Worm (Caenorhabditis elegans): Measurements from ENCODE around the gene F58H1.8.
A peak's percentile ranks its signal among the peaks of the same experiment; 100 is the strongest.

Gene F58H1.8

DNA sequence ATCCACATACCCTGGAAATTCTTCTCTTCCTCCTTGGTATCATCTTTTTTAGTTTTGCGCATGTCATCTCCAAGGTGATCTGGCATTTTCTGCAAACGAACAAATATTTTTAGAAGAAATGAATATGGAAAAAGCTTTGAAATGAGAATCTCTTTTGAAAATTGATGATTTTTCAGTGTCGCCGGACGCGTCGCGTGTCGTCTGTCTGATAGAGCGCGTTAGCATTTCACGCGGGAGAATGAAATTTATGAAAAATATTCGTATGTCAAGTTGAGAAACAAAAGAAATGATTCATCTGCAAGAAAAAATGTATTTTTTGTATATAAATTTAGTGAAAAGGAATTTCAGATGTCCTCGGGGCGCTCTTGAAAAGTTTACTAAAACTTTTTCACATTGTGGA lies 47.4 kb downstream of the F58H1.8 start, which contains the start of gene rpt-1:
TSS of gene rpt-1 (minus strand) at position 89 of the 400 bp plus-strand sequence.
- 0 out of 2 replicates have a peak, but pooled peaks have one; percentile 10 for TF ChIP-seq D2030.7 (GFP tag; IDR thresholded peaks at IDR 0.05)
- no peak for TF ChIP-seq nfya-2 (GFP tag; IDR thresholded peaks at IDR 0.05)
- TF ChIP-seq ceh-27 (GFP tag; optimal IDR thresholded peaks at IDR 0.05), result no peak
- no peak for TF ChIP-seq ama-1 (optimal IDR thresholded peaks at IDR 0.05)
- TF ChIP-seq ama-1 (GFP tag; optimal IDR thresholded peaks at IDR 0.05), result no peak
- TF ChIP-seq attf-5 (GFP tag; optimal IDR thresholded peaks at IDR 0.05), result peak; percentile 66
- TF ChIP-seq B0336.3 (GFP tag; IDR thresholded peaks at IDR 0.05), result no peak
- TF ChIP-seq cebp-1 (GFP tag; IDR thresholded peaks at IDR 0.05), result no peak
- TF ChIP-seq cebp-1 (tag; optimal IDR thresholded peaks at IDR 0.05), result peak; percentile 31
- TF ChIP-seq K12H6.12 (tag; optimal IDR thresholded peaks at IDR 0.05), result no peak
- TF ChIP-seq ccch-3 (GFP tag; optimal IDR thresholded peaks at IDR 0.05), result no peak
- no peak for TF ChIP-seq mel-28 (tag; optimal IDR thresholded peaks at IDR 0.05; ENCODE audit: borderline replicate concordance)
- no peak for TF ChIP-seq B0019.2 (GFP tag; conservative IDR thresholded peaks at IDR 0.05)
- TF ChIP-seq let-526 (GFP tag; IDR thresholded peaks at IDR 0.05), result no peak
- TF ChIP-seq hlh-26 (GFP tag; conservative IDR thresholded peaks at IDR 0.05), result no peak
- no peak for TF ChIP-seq dox-1 (GFP tag; IDR thresholded peaks at IDR 0.05)
- no peak for TF ChIP-seq egrh-3 (GFP tag; IDR thresholded peaks at IDR 0.05)
- TF ChIP-seq F49E8.2 (tag; optimal IDR thresholded peaks at IDR 0.05; ENCODE audit: insufficient read depth), result peak; percentile 51
- no peak for TF ChIP-seq F10E7.11 (tag; optimal IDR thresholded peaks at IDR 0.05)
- TF ChIP-seq lin-26 (GFP tag; IDR thresholded peaks at IDR 0.05), result no peak
- TF ChIP-seq ceh-91 (GFP tag; IDR thresholded peaks at IDR 0.05), result no peak
- TF ChIP-seq ceh-79 (tag; optimal IDR thresholded peaks at IDR 0.05), result no peak
- no peak for TF ChIP-seq unc-62 (GFP tag; optimal IDR thresholded peaks at IDR 0.05)
- TF ChIP-seq somi-1 (GFP tag; optimal IDR thresholded peaks at IDR 0.05), result no peak
- TF ChIP-seq ZK185.1 (tag; optimal IDR thresholded peaks at IDR 0.05; ENCODE audit: poor library complexity, severe bottlenecking), result no peak
- 0 out of 2 replicates have a peak, but pooled peaks have one; percentile 19 for TF ChIP-seq F33H1.4 (GFP tag; IDR thresholded peaks at IDR 0.05)
- TF ChIP-seq madf-8 (GFP tag; conservative IDR thresholded peaks at IDR 0.05), result 0 out of 2 replicates have a peak, but pooled peaks have one; percentile 10
- TF ChIP-seq lin-35 (GFP tag; optimal IDR thresholded peaks at IDR 0.05), result peak in 1 of 3 experiments; percentile 62
- peak; percentile 81 for TF ChIP-seq mcd-1 (GFP tag; IDR thresholded peaks at IDR 0.05)
- TF ChIP-seq mes-4 (tag; optimal IDR thresholded peaks at IDR 0.05), result no peak
- TF ChIP-seq Y53F4B.3 (GFP tag; IDR thresholded peaks at IDR 0.05), result no peak
- TF ChIP-seq T26A5.8 (tag; optimal IDR thresholded peaks at IDR 0.05), result no peak
- TF ChIP-seq aptf-3 (GFP tag; IDR thresholded peaks at IDR 0.05), result no peak
- no peak for TF ChIP-seq sptf-2 (GFP tag; optimal IDR thresholded peaks at IDR 0.05)
- TF ChIP-seq B0035.1 (tag; optimal IDR thresholded peaks at IDR 0.05), result no peak
- TF ChIP-seq lir-1 (GFP tag; conservative IDR thresholded peaks at IDR 0.05), result no peak
- no peak for TF ChIP-seq let-607 (tag; optimal IDR thresholded peaks at IDR 0.05)
- TF ChIP-seq ceh-58 (GFP tag; IDR thresholded peaks at IDR 0.05), result no peak
- no peak; the same call in 1 of the 2 replicates for TF ChIP-seq madf-6 (GFP tag; IDR thresholded peaks at IDR 0.05)
- no peak for TF ChIP-seq tlf-1 (GFP tag; optimal IDR thresholded peaks at IDR 0.05)
- peak; percentile 9 for TF ChIP-seq nhr-80 (tag; optimal IDR thresholded peaks at IDR 0.05)
- TF ChIP-seq tbx-9 (tag; optimal IDR thresholded peaks at IDR 0.05; ENCODE audit: borderline replicate concordance), result no peak
- TF ChIP-seq ceh-100 (GFP tag; IDR thresholded peaks at IDR 0.05), result peak; percentile 68
- TF ChIP-seq F23B12.7 (tag; optimal IDR thresholded peaks at IDR 0.05; ENCODE audit: insufficient read depth), result no peak
- no peak for TF ChIP-seq sea-2 (GFP tag; IDR thresholded peaks at IDR 0.05)
- no peak for TF ChIP-seq snpc-4 (GFP tag; optimal IDR thresholded peaks at IDR 0.05)
- TF ChIP-seq snpc-4 (tag; optimal IDR thresholded peaks at IDR 0.05), result peak; percentile 53 to 85 (median 81)
- TF ChIP-seq lsy-27 (tag; optimal IDR thresholded peaks at IDR 0.05; ENCODE audit: borderline replicate concordance, insufficient read depth), result no peak
- TF ChIP-seq F55B11.4 (tag; optimal IDR thresholded peaks at IDR 0.05; ENCODE audit: borderline replicate concordance, insufficient read depth), result no peak
